Fruit fly (Drosophila melanogaster): ENCODE data around the gene CG6678.

The CG6678 gene

dm6 chr3R:21922244-21922643 lies 35.4 kb downstream of the CG6678 start:
- TF ChIP-seq fd96Ca (GFP tag; IDR thresholded peaks at IDR 0.05) (no peak), rn (GFP tag; IDR thresholded peaks at IDR 0.05) (no peak), EcR (GFP tag; optimal IDR thresholded peaks at IDR 0.05) (peak; percentile 98), Snoo (tag; optimal IDR thresholded peaks at IDR 0.05) (peak; percentile 12), CG13204 (GFP tag; optimal IDR thresholded peaks at IDR 0.05) (peak; percentile 69), gl (tag; optimal IDR thresholded peaks at IDR 0.05) (no peak)

- TF ChIP-seq CG32121 (GFP tag; IDR thresholded peaks at IDR 0.05), result no peak
- TF ChIP-seq EcR (GFP tag; optimal IDR thresholded peaks at IDR 0.05), result peak; percentile 45
- peak; percentile 90 for TF ChIP-seq CG17806 (tag; optimal IDR thresholded peaks at IDR 0.05)
- TF ChIP-seq CG15710 (tag; optimal IDR thresholded peaks at IDR 0.05), result peak; percentile 94
- TF ChIP-seq fd96Ca (GFP tag; IDR thresholded peaks at IDR 0.05), result no peak
- no peak; the same call in 1 of the 2 replicates for TF ChIP-seq CG12605 (GFP tag; IDR thresholded peaks at IDR 0.05)
- peak; percentile 70 for TF ChIP-seq CG13204 (GFP tag; optimal IDR thresholded peaks at IDR 0.05)
- TF ChIP-seq CG8159 (tag; optimal IDR thresholded peaks at IDR 0.05), result peak; percentile 96
- TF ChIP-seq CG10348 (GFP tag; IDR thresholded peaks at IDR 0.05), result no peak
- 0 out of 3 replicates have a peak, but pooled peaks have one; percentile 16 for TF ChIP-seq CG4496 (GFP tag; IDR thresholded peaks at IDR 0.05)
- peak; percentile 91 for TF ChIP-seq D1 (tag; optimal IDR thresholded peaks at IDR 0.05)
- TF ChIP-seq Snoo (tag; optimal IDR thresholded peaks at IDR 0.05), result no peak
- peak; percentile 79 for TF ChIP-seq CG14655 (GFP tag; optimal IDR thresholded peaks at IDR 0.05)
- TF ChIP-seq Ets98B (GFP tag; IDR thresholded peaks at IDR 0.05), result no peak
- peak; percentile 58 for TF ChIP-seq Pif1A (GFP tag; optimal IDR thresholded peaks at IDR 0.05)
- TF ChIP-seq CG34367 (tag; optimal IDR thresholded peaks at IDR 0.05), result peak; percentile 89
- TF ChIP-seq gl (tag; optimal IDR thresholded peaks at IDR 0.05), result peak; percentile 64
- TF ChIP-seq CG9948 (tag; optimal IDR thresholded peaks at IDR 0.05), result peak; percentile 93
- TF ChIP-seq rn (GFP tag; IDR thresholded peaks at IDR 0.05), result no peak
- peak; percentile 43 for TF ChIP-seq Pif1B (GFP tag; optimal IDR thresholded peaks at IDR 0.05)
- TF ChIP-seq CG8301 (tag; optimal IDR thresholded peaks at IDR 0.05), result peak; percentile 53
Observed at dm6 chr3R:21922674-21923323, 36.0 kb downstream of the CG6678 start.

dm6 chr3R:21923742-21924141 lies 36.9 kb downstream of the CG6678 start:
- TF ChIP-seq CG9948 (tag; optimal IDR thresholded peaks at IDR 0.05), result no peak
- no peak for TF ChIP-seq Pif1A (GFP tag; optimal IDR thresholded peaks at IDR 0.05)
- TF ChIP-seq Snoo (tag; optimal IDR thresholded peaks at IDR 0.05), result no peak
- peak; percentile 26 for TF ChIP-seq CG13204 (GFP tag; optimal IDR thresholded peaks at IDR 0.05)
- TF ChIP-seq Pif1B (GFP tag; optimal IDR thresholded peaks at IDR 0.05), result no peak
- no peak for TF ChIP-seq rn (GFP tag; IDR thresholded peaks at IDR 0.05)
- TF ChIP-seq EcR (GFP tag; optimal IDR thresholded peaks at IDR 0.05), result peak; percentile 76
- no peak for TF ChIP-seq CG4496 (GFP tag; IDR thresholded peaks at IDR 0.05)

dm6 chr3R:21928214-21928613 lies 41.4 kb downstream of the CG6678 start:
- no peak for TF ChIP-seq CG9948 (tag; optimal IDR thresholded peaks at IDR 0.05)
- TF ChIP-seq D1 (tag; optimal IDR thresholded peaks at IDR 0.05), result no peak
- TF ChIP-seq CG34367 (tag; optimal IDR thresholded peaks at IDR 0.05), result no peak
- no peak for TF ChIP-seq CG14655 (GFP tag; optimal IDR thresholded peaks at IDR 0.05)
- no peak for TF ChIP-seq Snoo (tag; optimal IDR thresholded peaks at IDR 0.05)

- peak; percentile 58 for TF ChIP-seq CG9948 (tag; optimal IDR thresholded peaks at IDR 0.05)
- TF ChIP-seq Snoo (tag; optimal IDR thresholded peaks at IDR 0.05), result no peak
- no peak for TF ChIP-seq EcR (GFP tag; optimal IDR thresholded peaks at IDR 0.05)
- TF ChIP-seq D1 (tag; optimal IDR thresholded peaks at IDR 0.05), result no peak
- TF ChIP-seq Ets98B (GFP tag; IDR thresholded peaks at IDR 0.05), result peak; percentile 35; the same call in 1 of the 2 replicates
- TF ChIP-seq CG14655 (GFP tag; optimal IDR thresholded peaks at IDR 0.05), result peak; percentile 25
- TF ChIP-seq CG12605 (GFP tag; IDR thresholded peaks at IDR 0.05), result peak; percentile 56
- peak; percentile 29 for TF ChIP-seq Pif1B (GFP tag; optimal IDR thresholded peaks at IDR 0.05)
- peak; percentile 43 for TF ChIP-seq CG15710 (tag; optimal IDR thresholded peaks at IDR 0.05)
- TF ChIP-seq CG8159 (tag; optimal IDR thresholded peaks at IDR 0.05), result peak; percentile 62
- TF ChIP-seq CG13204 (GFP tag; optimal IDR thresholded peaks at IDR 0.05), result no peak
- no peak for TF ChIP-seq gl (tag; optimal IDR thresholded peaks at IDR 0.05)
- peak; percentile 66; the same call in 2 of the 3 replicates for TF ChIP-seq CG4496 (GFP tag; IDR thresholded peaks at IDR 0.05)
- peak; percentile 6 for TF ChIP-seq CG8301 (tag; optimal IDR thresholded peaks at IDR 0.05)
- peak; percentile 69; the same call in 1 of the 2 replicates for TF ChIP-seq CG32121 (GFP tag; IDR thresholded peaks at IDR 0.05)
- peak; percentile 77 for TF ChIP-seq CG10348 (GFP tag; IDR thresholded peaks at IDR 0.05)
- TF ChIP-seq rn (GFP tag; IDR thresholded peaks at IDR 0.05), result no peak
- peak; percentile 14 for TF ChIP-seq Pif1A (GFP tag; optimal IDR thresholded peaks at IDR 0.05)
- peak; percentile 51 for TF ChIP-seq CG17806 (tag; optimal IDR thresholded peaks at IDR 0.05)
- no peak for TF ChIP-seq fd96Ca (GFP tag; IDR thresholded peaks at IDR 0.05)
- no peak for TF ChIP-seq CG34367 (tag; optimal IDR thresholded peaks at IDR 0.05)
Observed at dm6 chr3R:21931346-21931745, 44.5 kb downstream of the CG6678 start.

dm6 chr3R:21933952-21934351 lies 47.1 kb downstream of the CG6678 start:
- TF ChIP-seq CG14655 (GFP tag; optimal IDR thresholded peaks at IDR 0.05) (no peak), CG34367 (tag; optimal IDR thresholded peaks at IDR 0.05) (no peak), Ets98B (GFP tag; IDR thresholded peaks at IDR 0.05) (no peak), Snoo (tag; optimal IDR thresholded peaks at IDR 0.05) (no peak), gl (tag; optimal IDR thresholded peaks at IDR 0.05) (no peak), CG12605 (GFP tag; IDR thresholded peaks at IDR 0.05) (peak; percentile 24; the same call in 1 of the 2 replicates), CG13204 (GFP tag; optimal IDR thresholded peaks at IDR 0.05) (peak; percentile 61), Pif1B (GFP tag; optimal IDR thresholded peaks at IDR 0.05) (no peak)

All from whole organism, pupa.